Worm (Caenorhabditis elegans) whole organism, L4 larva: ENCODE measurements around the gene ttr-49.
"Not testable (repeated sequence)": the region's sequence is repeated elsewhere in the genome, so short reads cannot be mapped to it uniquely, and the experiment has no call there.

ENCODE experiments used
- D1046.2 ChIP-seq: fragments of 200-800 bp; sonication (Bioruptor generic); IDR thresholded peaks from 2 replicates; pipeline ENCODE4 v1.3.6; 2022; ENCODE audit warnings: missing genetic modification characterization, missing compliant biosample characterization
- F26F4.8 ChIP-seq: fragments of 200-800 bp; sonication (Bioruptor generic); conservative IDR thresholded peaks from 2 replicates; pipeline ENCODE4 v1.3.6; 2022; ENCODE audit warnings: missing genetic modification characterization, missing compliant biosample characterization
- F44E2.7 ChIP-seq: fragments of 200-800 bp; sonication (Bioruptor generic); IDR thresholded peaks from 2 replicates; pipeline ENCODE4 v2.1.2; 2022; ENCODE audit warnings: missing genetic modification characterization, missing compliant biosample characterization
- T26A8.4 ChIP-seq: fragments of 200-800 bp; sonication (Bioruptor generic); IDR thresholded peaks from 2 replicates; pipeline ENCODE4 v1.3.6; 2022; ENCODE audit warnings: missing genetic modification characterization, missing compliant biosample characterization
- Y105C5A.15 ChIP-seq: fragments of 200-800 bp; sonication (Bioruptor generic); IDR thresholded peaks from 2 replicates; pipeline ENCODE4 v1.3.6; 2022; ENCODE audit warnings: missing genetic modification characterization, missing compliant biosample characterization
- Y48G9A.11 ChIP-seq: fragments of 200-800 bp; sonication (Bioruptor generic); IDR thresholded peaks from 2 replicates; pipeline ENCODE4 v1.3.6; 2022; ENCODE audit warnings: missing genetic modification reagents, missing genetic modification characterization, missing compliant biosample characterization
- Y5F2A.4 ChIP-seq: fragments of 200-800 bp; sonication (Bioruptor generic); optimal IDR thresholded peaks from 2 replicates; lab custom pipeline; 2018; ENCODE audit warnings: mild to moderate bottlenecking, missing genetic modification characterization, missing compliant biosample characterization
- Y75B8A.6 ChIP-seq: fragments of 200-800 bp; sonication (Bioruptor generic); IDR thresholded peaks from 2 replicates; pipeline ENCODE4 v1.3.6; 2022; ENCODE audit warnings: missing genetic modification reagents, missing genetic modification characterization, missing compliant biosample characterization
- ama-1 ChIP-seq: fragments of 150-350 bp; optimal IDR thresholded peaks from 2 replicates; lab custom pipeline; 2014; ENCODE audit warnings: inconsistent platforms, mixed read lengths
- arid-1 ChIP-seq: fragments of 200-800 bp; sonication (Bioruptor generic); conservative IDR thresholded peaks from 2 replicates; pipeline ENCODE4 v1.3.6; 2022; ENCODE audit warnings: missing genetic modification reagents, missing genetic modification characterization, missing compliant biosample characterization
- ceh-20 ChIP-seq: fragments of 200-800 bp; sonication (Bioruptor generic); IDR thresholded peaks from 2 replicates; pipeline ENCODE4 v1.3.6; 2022; ENCODE audit warnings: missing genetic modification reagents, missing genetic modification characterization, missing compliant biosample characterization
- cey-2 ChIP-seq: sonication (generic microtip); optimal IDR thresholded peaks from 3 replicates; lab custom pipeline; 2017; ENCODE audit warnings: missing genetic modification characterization, mild to moderate bottlenecking, missing compliant biosample characterization, antibody characterized with exemption, borderline replicate concordance; ENCODE audit not compliant: insufficient read depth
- ctbp-1 ChIP-seq: fragments of 200-800 bp; sonication (Bioruptor generic); IDR thresholded peaks from 2 replicates; pipeline ENCODE4 v1.3.6; 2022; ENCODE audit warnings: missing genetic modification reagents, missing genetic modification characterization, missing compliant biosample characterization
- daf-19 ChIP-seq: fragments of 200-800 bp; sonication (Bioruptor generic); conservative IDR thresholded peaks from 2 replicates; pipeline ENCODE4 v1.3.6; 2022; ENCODE audit warnings: missing genetic modification characterization, missing compliant biosample characterization
- daf-8 ChIP-seq: fragments of 200-800 bp; sonication (Bioruptor generic); IDR thresholded peaks from 2 replicates; pipeline ENCODE4 v1.3.6; 2022; ENCODE audit warnings: missing genetic modification characterization, missing compliant biosample characterization
- dmd-6 ChIP-seq: fragments of 200-800 bp; sonication (Bioruptor generic); IDR thresholded peaks from 2 replicates; pipeline ENCODE4 v1.3.6; 2022; ENCODE audit warnings: missing genetic modification reagents, missing genetic modification characterization, missing compliant biosample characterization
- dmd-8 ChIP-seq: fragments of 200-800 bp; sonication (Bioruptor generic); IDR thresholded peaks from 2 replicates; pipeline ENCODE4 v1.3.6; 2022; ENCODE audit warnings: missing genetic modification characterization, missing compliant biosample characterization
- dmd-9 ChIP-seq: fragments of 200-800 bp; sonication (Bioruptor generic); IDR thresholded peaks from 2 replicates; pipeline ENCODE4 v1.3.6; 2022; ENCODE audit warnings: missing genetic modification reagents, missing genetic modification characterization, missing compliant biosample characterization
- dve-1 ChIP-seq: sonication (generic microtip); optimal IDR thresholded peaks from 2 replicates; lab custom pipeline; 2017; ENCODE audit warnings: antibody characterized with exemption, mild to moderate bottlenecking, missing genetic modification characterization, missing compliant biosample characterization; ENCODE audit not compliant: insufficient read depth
- egl-43 ChIP-seq: fragments of 200-800 bp; sonication (Bioruptor generic); IDR thresholded peaks from 2 replicates; pipeline ENCODE4 v1.3.6; 2022; ENCODE audit warnings: missing genetic modification reagents, missing genetic modification characterization, missing compliant biosample characterization
- hmg-1.1 ChIP-seq: fragments of 200-800 bp; sonication (Bioruptor generic); IDR thresholded peaks from 2 replicates; pipeline ENCODE4 v1.3.6; 2022; ENCODE audit warnings: missing genetic modification reagents, missing genetic modification characterization, missing compliant biosample characterization
- lim-7 ChIP-seq: fragments of 200-800 bp; sonication (Bioruptor generic); IDR thresholded peaks from 2 replicates; pipeline ENCODE4 v1.3.6; 2022; ENCODE audit warnings: missing genetic modification characterization, missing compliant biosample characterization
- lin-1 ChIP-seq: fragments of 200-800 bp; sonication (Bioruptor generic); IDR thresholded peaks from 2 replicates; pipeline ENCODE4 v1.3.6; 2022; ENCODE audit warnings: missing genetic modification reagents, missing genetic modification characterization, missing compliant biosample characterization
- lin-29 ChIP-seq: fragments of 200-800 bp; sonication (Bioruptor generic); IDR thresholded peaks from 2 replicates; pipeline ENCODE4 v1.3.6; 2022; ENCODE audit warnings: missing genetic modification reagents, missing genetic modification characterization, missing compliant biosample characterization
- lin-38 ChIP-seq: fragments of 200-800 bp; sonication (Bioruptor generic); IDR thresholded peaks from 2 replicates; pipeline ENCODE4 v1.3.6; 2022; ENCODE audit warnings: missing genetic modification reagents, missing genetic modification characterization, missing compliant biosample characterization
- madf-5 ChIP-seq, 2 experiments: fragments of 200-800 bp; sonication (Bioruptor generic); IDR thresholded peaks; 2 replicates each; pipeline ENCODE4 v1.3.6; 2022; ENCODE audit warnings: missing compliant biosample characterization in 2 of 2, missing genetic modification characterization in 2 of 2
- madf-9 ChIP-seq: fragments of 200-800 bp; sonication (Bioruptor generic); conservative IDR thresholded peaks from 2 replicates; pipeline ENCODE4 v1.3.6; 2022; ENCODE audit warnings: missing genetic modification reagents, missing genetic modification characterization, missing compliant biosample characterization
- mdt-29 ChIP-seq: fragments of 200-800 bp; sonication (Bioruptor generic); IDR thresholded peaks from 2 replicates; pipeline ENCODE4 v1.3.6; 2022; ENCODE audit warnings: missing genetic modification reagents, missing genetic modification characterization, missing compliant biosample characterization
- nhr-102 ChIP-seq: sonication (generic microtip); optimal IDR thresholded peaks from 2 replicates; lab custom pipeline; 2016; ENCODE audit warnings: mild to moderate bottlenecking, missing genetic modification characterization, moderate library complexity, missing compliant biosample characterization
- nhr-41 ChIP-seq: fragments of 200-800 bp; sonication (Bioruptor generic); IDR thresholded peaks from 2 replicates; pipeline ENCODE4 v1.3.6; 2022; ENCODE audit warnings: missing genetic modification reagents, missing genetic modification characterization, missing compliant biosample characterization
- nhr-42 ChIP-seq: fragments of 200-800 bp; sonication (Bioruptor generic); IDR thresholded peaks from 2 replicates; pipeline ENCODE4 v1.3.6; 2022; ENCODE audit warnings: missing genetic modification characterization, missing compliant biosample characterization
- nhr-77 ChIP-seq: fragments of 150-350 bp; optimal IDR thresholded peaks from 2 replicates; lab custom pipeline; 2014; ENCODE audit warnings: missing biosample characterization, missing genetic modification characterization
- pha-4 ChIP-seq, 2 experiments: fragments of 150-350 bp in 1 of 2; fragments of 200-800 bp in 1 of 2; sonication (Bioruptor generic) in 1 of 2; IDR thresholded peaks in 1 of 2; optimal IDR thresholded peaks in 1 of 2; 2 replicates each; pipeline versions ENCODE4 v1.3.6 to Lab custom; 2014 to 2022; ENCODE audit warnings: missing genetic modification characterization in 2 of 2, missing genetic modification reagents in 2 of 2, missing biosample characterization in 1 of 2, missing compliant biosample characterization in 1 of 2
- php-3 ChIP-seq: fragments of 200-800 bp; sonication (Bioruptor generic); IDR thresholded peaks from 2 replicates; pipeline ENCODE4 v1.3.6; 2022; ENCODE audit warnings: missing genetic modification reagents, missing genetic modification characterization, missing compliant biosample characterization
- pqm-1 ChIP-seq: sonication (generic microtip); optimal IDR thresholded peaks from 2 replicates; lab custom pipeline; 2017; ENCODE audit warnings: missing biosample characterization, missing genetic modification characterization
- saeg-2 ChIP-seq: fragments of 200-800 bp; sonication (Bioruptor generic); IDR thresholded peaks from 2 replicates; pipeline ENCODE4 v1.3.6; 2022; ENCODE audit warnings: missing genetic modification reagents, missing genetic modification characterization, missing compliant biosample characterization
- snpc-1.2 ChIP-seq: fragments of 200-800 bp; sonication (Bioruptor generic); IDR thresholded peaks from 2 replicates; pipeline ENCODE4 v1.3.6; 2022; ENCODE audit warnings: missing genetic modification reagents, missing genetic modification characterization, missing compliant biosample characterization
- spr-1 ChIP-seq: sonication (generic microtip); optimal IDR thresholded peaks from 2 replicates; lab custom pipeline; 2016; ENCODE audit warnings: mild to moderate bottlenecking, missing genetic modification characterization, missing compliant biosample characterization
- tra-1 ChIP-seq: fragments of 200-800 bp; sonication (Bioruptor generic); IDR thresholded peaks from 2 replicates; pipeline ENCODE4 v1.3.6; 2022; ENCODE audit warnings: missing genetic modification reagents, missing genetic modification characterization, missing compliant biosample characterization
- unc-130 ChIP-seq: sonication (generic microtip); optimal IDR thresholded peaks from 2 replicates; lab custom pipeline; 2016; ENCODE audit warnings: missing genetic modification reagents, missing genetic modification characterization, missing compliant biosample characterization
- vab-7 ChIP-seq: fragments of 200-800 bp; sonication (Bioruptor generic); IDR thresholded peaks from 2 replicates; pipeline ENCODE4 v1.3.6; 2022; ENCODE audit warnings: missing genetic modification reagents, missing genetic modification characterization, missing compliant biosample characterization
- zfp-2 ChIP-seq: sonication (generic microtip); optimal IDR thresholded peaks from 2 replicates; lab custom pipeline; 2016; ENCODE audit warnings: mild to moderate bottlenecking, missing genetic modification characterization, missing compliant biosample characterization
- zfp-3 ChIP-seq: fragments of 200-800 bp; sonication (Bioruptor generic); conservative IDR thresholded peaks from 2 replicates; pipeline ENCODE4 v1.3.6; 2022; ENCODE audit warnings: missing genetic modification reagents, missing genetic modification characterization, missing compliant biosample characterization
- zip-11 ChIP-seq: fragments of 200-800 bp; sonication (Bioruptor generic); IDR thresholded peaks from 2 replicates; pipeline ENCODE4 v1.3.6; 2022; ENCODE audit warnings: missing genetic modification characterization, missing compliant biosample characterization
- zip-2 ChIP-seq: fragments of 150-350 bp; optimal IDR thresholded peaks from 2 replicates; lab custom pipeline; 2014; ENCODE audit warnings: missing biosample characterization, missing genetic modification characterization
- ztf-11 ChIP-seq: fragments of 150-350 bp; optimal IDR thresholded peaks from 2 replicates; lab custom pipeline; 2014; ENCODE audit warnings: missing biosample characterization, missing genetic modification characterization

Gene ttr-49

DNA sequence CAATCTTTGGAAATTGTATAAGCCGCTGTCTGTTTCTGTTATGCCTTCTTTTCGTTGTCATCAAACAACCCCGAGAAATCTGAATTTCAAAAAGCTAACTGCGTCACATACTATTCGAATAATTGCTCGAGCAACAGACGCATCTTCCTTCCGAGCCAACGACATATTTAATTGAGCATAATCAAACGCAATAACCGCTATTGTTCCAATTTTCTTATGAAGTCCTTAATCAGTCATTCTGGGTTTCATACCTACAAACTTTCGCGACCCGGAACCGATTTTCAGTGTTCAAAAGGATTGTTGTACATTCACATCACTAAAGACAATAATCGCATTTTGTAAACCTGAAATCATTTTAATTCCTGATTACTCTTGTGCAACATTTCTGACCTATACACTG is 14.5 kb downstream of the ttr-49 start:
- peak; percentile 85; the same call in 1 of the 2 replicates for TF ChIP-seq F44E2.7 (GFP tag; lab: Robert Waterston, UW)
- TF ChIP-seq zfp-3 (GFP tag; lab: Robert Waterston, UW): peak; percentile 98
- peak; percentile 77 for TF ChIP-seq lim-7 (GFP tag; lab: Robert Waterston, UW)
- peak; percentile 80 for TF ChIP-seq arid-1
- peak; percentile 56 for TF ChIP-seq vab-7
- TF ChIP-seq F26F4.8 (GFP tag; lab: Robert Waterston, UW): 0 out of 2 replicates have a peak, but pooled peaks have one; percentile 40
- TF ChIP-seq lin-1 (GFP tag; lab: Robert Waterston, UW): peak; percentile 90
- peak; percentile 86; the same call in 1 of the 2 replicates for TF ChIP-seq Y75B8A.6 (GFP tag; lab: Robert Waterston, UW)
- peak; percentile 55 for TF ChIP-seq dmd-6 (GFP tag; lab: Robert Waterston, UW)
- peak; percentile 67; the same call in 1 of the 2 replicates for TF ChIP-seq daf-19
- peak; percentile 74 for TF ChIP-seq madf-9 (GFP tag; lab: Robert Waterston, UW)
- TF ChIP-seq hmg-1.1: peak; percentile 66
- peak; percentile 88 for TF ChIP-seq lin-29 (GFP tag; lab: Robert Waterston, UW)
- peak; percentile 92 for TF ChIP-seq tra-1
- peak; percentile 90 for TF ChIP-seq saeg-2
- peak; percentile 81 for TF ChIP-seq lin-38 (GFP tag; lab: Robert Waterston, UW)
- peak; percentile 76 for TF ChIP-seq snpc-1.2
- peak; percentile 75 for TF ChIP-seq Y48G9A.11 (GFP tag; lab: Robert Waterston, UW)
- TF ChIP-seq dmd-9 (GFP tag; lab: Robert Waterston, UW): 0 out of 2 replicates have a peak, but pooled peaks have one; percentile 50
- TF ChIP-seq php-3: peak; percentile 85
- TF ChIP-seq nhr-42 (GFP tag; lab: Robert Waterston, UW): peak; percentile 70
- peak; percentile 58 for TF ChIP-seq mdt-29
- 0 out of 4 replicates have a peak, but pooled peaks of 1 of the 2 experiments have one; percentile 18 for TF ChIP-seq madf-5 (GFP tag; IDR thresholded peaks at IDR 0.05; lab: Robert Waterston, UW)
- TF ChIP-seq pha-4 (GFP tag; IDR thresholded peaks at IDR 0.05; lab: Robert Waterston, UW): peak; percentile 87; the same call in 1 of the 2 replicates
- TF ChIP-seq pha-4 (tag; optimal IDR thresholded peaks at IDR 0.05; lab: Kevin White, UChicago): not testable (repeated sequence)
- peak; percentile 72; the same call in 1 of the 2 replicates for TF ChIP-seq dmd-8 (GFP tag; lab: Robert Waterston, UW)
- TF ChIP-seq ceh-20: peak; percentile 87
- TF ChIP-seq Y105C5A.15 (GFP tag; lab: Robert Waterston, UW): peak; percentile 94
- TF ChIP-seq ctbp-1 (GFP tag; lab: Robert Waterston, UW): peak; percentile 75
- peak; percentile 74; the same call in 1 of the 2 replicates for TF ChIP-seq zip-11 (GFP tag; lab: Robert Waterston, UW)
- TF ChIP-seq egl-43 (GFP tag; lab: Robert Waterston, UW): peak; percentile 83
- peak; percentile 83 for TF ChIP-seq D1046.2 (GFP tag; lab: Robert Waterston, UW)
- TF ChIP-seq T26A8.4: peak; percentile 94

DNA sequence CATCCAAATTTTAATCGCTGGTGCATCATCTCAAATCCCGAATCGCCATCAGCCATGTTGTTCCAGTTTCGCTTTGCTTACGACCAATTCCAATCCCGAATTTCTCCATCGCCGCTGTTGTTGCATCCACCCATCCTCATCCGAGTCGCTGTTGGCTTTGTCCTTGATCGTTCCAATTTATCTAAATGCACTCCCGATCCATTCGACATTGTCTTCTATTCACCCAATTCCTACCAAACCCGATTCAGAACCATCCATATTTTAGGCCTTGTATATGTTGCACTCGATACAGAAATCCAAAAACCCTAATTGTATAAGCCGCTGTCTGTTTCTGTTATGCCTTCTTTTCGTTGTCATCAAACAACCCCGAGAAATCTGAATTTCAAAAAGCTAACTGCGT is 16.0 kb downstream of the ttr-49 start:
- TF ChIP-seq pqm-1 (tag; lab: Kevin White, UChicago) (no peak), lin-29 (GFP tag; lab: Robert Waterston, UW) (peak; percentile 86), T26A8.4 (peak; percentile 97), php-3 (peak; percentile 81), arid-1 (0 out of 2 replicates have a peak, but pooled peaks have one; percentile 50), nhr-41 (GFP tag; lab: Robert Waterston, UW) (peak; percentile 14; the same call in 1 of the 2 replicates), lin-38 (GFP tag; lab: Robert Waterston, UW) (peak; percentile 78), dmd-8 (GFP tag; lab: Robert Waterston, UW) (0 out of 2 replicates have a peak, but pooled peaks have one; percentile 18), nhr-102 (tag; lab: Kevin White, UChicago) (peak; percentile 52), F44E2.7 (GFP tag; lab: Robert Waterston, UW) (0 out of 2 replicates have a peak, but pooled peaks have one; percentile 31), snpc-1.2 (peak; percentile 70; the same call in 1 of the 2 replicates), vab-7 (peak; percentile 58), nhr-77 (tag; lab: Kevin White, UChicago) (no peak), cey-2 (tag; lab: Kevin White, UChicago) (no peak), dve-1 (tag; lab: Kevin White, UChicago) (no peak), unc-130 (no peak), Y5F2A.4 (GFP tag; lab: Kevin White, UChicago) (peak; percentile 13), dmd-6 (GFP tag; lab: Robert Waterston, UW) (no peak; the same call in none of the 2 replicates), daf-8 (GFP tag; lab: Robert Waterston, UW) (no peak), zfp-2 (tag; lab: Kevin White, UChicago) (no peak), ztf-11 (tag; lab: Kevin White, UChicago) (no peak), Y48G9A.11 (GFP tag; lab: Robert Waterston, UW) (peak; percentile 58), spr-1 (tag; lab: Kevin White, UChicago) (peak; percentile 51), nhr-42 (GFP tag; lab: Robert Waterston, UW) (peak; percentile 88), ama-1 (lab: Kevin White, UChicago) (peak; percentile 24), ctbp-1 (GFP tag; lab: Robert Waterston, UW) (no peak; the same call in 1 of the 2 replicates), zip-2 (tag; lab: Kevin White, UChicago) (no peak), madf-5 (GFP tag; IDR thresholded peaks at IDR 0.05; lab: Robert Waterston, UW) (0 out of 4 replicates have a peak, but pooled peaks of 1 of the 2 experiments have one; percentile 64)
